Worm (Caenorhabditis elegans): ENCODE results near the gene C55A1.1.
"Not testable (repeated sequence)": the region's sequence is repeated elsewhere in the genome, so short reads cannot be mapped to it uniquely, and the experiment has no call there.

Gene C55A1.1

DNA sequence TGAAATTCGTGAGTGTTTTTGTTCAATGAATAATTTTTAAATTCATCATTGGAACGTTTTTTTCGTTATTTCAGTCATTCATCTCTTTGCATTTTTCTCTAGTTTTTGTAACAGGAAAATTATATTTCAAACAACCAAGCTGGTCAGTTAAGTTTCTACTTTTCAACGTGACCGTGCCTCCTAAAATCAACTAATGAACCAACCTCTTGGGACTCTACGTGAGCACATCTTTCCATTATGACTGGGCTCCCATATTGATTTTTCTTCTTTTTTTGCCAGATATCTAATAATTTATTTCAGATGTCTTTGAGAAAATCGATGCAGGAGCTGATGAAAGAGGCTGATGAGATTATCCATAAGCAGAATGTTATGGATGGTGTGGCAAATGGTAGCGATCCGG is 3.9 kb downstream of the C55A1.1 start, which contains the start of gene C55A1.11:
C55A1.11 (plus strand) TSS at position 301 of the 400 bp plus-strand sequence.
- no peak for TF ChIP-seq hlh-15 (tag; optimal IDR thresholded peaks at IDR 0.05)
- no peak for TF ChIP-seq C38D4.7 (GFP tag; optimal IDR thresholded peaks at IDR 0.05)
- TF ChIP-seq ceh-34 (tag; optimal IDR thresholded peaks at IDR 0.05): no peak
- no peak for TF ChIP-seq unc-3 (GFP tag; conservative IDR thresholded peaks at IDR 0.05)
- TF ChIP-seq unc-3 (tag; optimal IDR thresholded peaks at IDR 0.05): no peak

DNA sequence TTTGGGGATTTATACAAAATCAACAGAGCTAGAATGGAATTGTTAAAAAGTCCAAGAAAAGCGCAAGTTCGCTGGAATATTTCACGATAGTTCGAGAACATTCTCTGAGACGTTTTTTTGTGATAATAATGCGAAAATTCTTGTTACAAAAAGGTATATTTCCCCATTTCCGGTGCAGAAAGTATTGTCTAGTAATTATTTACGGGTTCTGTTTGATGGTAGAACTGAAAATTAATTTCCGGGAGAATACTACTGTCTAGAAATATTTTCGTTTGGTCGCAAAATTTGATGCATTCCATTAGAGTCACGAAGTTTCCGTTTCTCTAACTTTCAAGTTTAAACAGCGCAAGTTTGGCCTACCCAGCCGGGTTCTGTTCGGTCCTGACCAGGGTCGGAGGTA is 7.9 kb downstream of the C55A1.1 start, which contains the start of gene str-248:
str-248 (minus strand) TSS at position 101 of the 400 bp plus-strand sequence.
- TF ChIP-seq elt-4 (tag; optimal IDR thresholded peaks at IDR 0.05): no peak

DNA sequence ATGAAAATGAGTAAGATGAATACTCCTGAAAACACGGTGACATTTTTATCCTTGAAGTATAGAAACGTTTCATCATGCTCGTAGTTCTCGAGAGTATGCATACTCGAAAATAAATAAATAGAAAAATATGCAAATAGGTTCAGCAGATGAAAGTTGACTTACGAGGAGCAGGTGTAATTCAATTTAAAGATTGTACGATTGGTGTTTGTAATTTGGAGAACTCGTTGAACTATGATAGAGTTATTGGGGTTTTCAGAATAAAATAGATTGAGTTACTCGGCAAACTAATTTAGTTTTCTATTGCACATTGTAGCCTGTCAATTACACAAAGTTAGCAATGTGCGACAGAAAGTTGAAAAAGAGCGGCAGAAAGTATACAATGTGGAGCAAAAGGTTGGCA is 17.2 kb downstream of the C55A1.1 start, which contains the start of gene srz-44:
srz-44 (minus strand) TSS at position 101 of the 400 bp plus-strand sequence.
- TF ChIP-seq ets-4 (tag; optimal IDR thresholded peaks at IDR 0.05) (no peak), hlh-30 (tag; optimal IDR thresholded peaks at IDR 0.05; ENCODE audit: insufficient read depth) (no peak), pros-1 (tag; optimal IDR thresholded peaks at IDR 0.05) (no peak), dve-1 (tag; optimal IDR thresholded peaks at IDR 0.05) (no peak), Y22D7AL.16 (tag; optimal IDR thresholded peaks at IDR 0.05) (no peak), nhr-11 (tag; optimal IDR thresholded peaks at IDR 0.05) (no peak), lin-11 (tag; optimal IDR thresholded peaks at IDR 0.05) (no peak), pqm-1 (tag; optimal IDR thresholded peaks at IDR 0.05) (no peak), che-1 (tag; optimal IDR thresholded peaks at IDR 0.05) (no peak), ceh-14 (tag; optimal IDR thresholded peaks at IDR 0.05) (no peak), dmd-4 (tag; optimal IDR thresholded peaks at IDR 0.05; ENCODE audit: borderline replicate concordance) (no peak), mec-3 (tag; optimal IDR thresholded peaks at IDR 0.05; ENCODE audit: borderline replicate concordance) (no peak), pha-2 (tag; optimal IDR thresholded peaks at IDR 0.05) (no peak), unc-3 (GFP tag; conservative IDR thresholded peaks at IDR 0.05) (no peak), unc-3 (tag; optimal IDR thresholded peaks at IDR 0.05) (no peak), sdc-2 (tag; optimal IDR thresholded peaks at IDR 0.05) (no peak), F13H6.1 (tag; optimal IDR thresholded peaks at IDR 0.05) (no peak), ceh-48 (tag; optimal IDR thresholded peaks at IDR 0.05) (no peak), ama-1 (optimal IDR thresholded peaks at IDR 0.05) (no peak), ceh-34 (tag; optimal IDR thresholded peaks at IDR 0.05) (no peak)

DNA sequence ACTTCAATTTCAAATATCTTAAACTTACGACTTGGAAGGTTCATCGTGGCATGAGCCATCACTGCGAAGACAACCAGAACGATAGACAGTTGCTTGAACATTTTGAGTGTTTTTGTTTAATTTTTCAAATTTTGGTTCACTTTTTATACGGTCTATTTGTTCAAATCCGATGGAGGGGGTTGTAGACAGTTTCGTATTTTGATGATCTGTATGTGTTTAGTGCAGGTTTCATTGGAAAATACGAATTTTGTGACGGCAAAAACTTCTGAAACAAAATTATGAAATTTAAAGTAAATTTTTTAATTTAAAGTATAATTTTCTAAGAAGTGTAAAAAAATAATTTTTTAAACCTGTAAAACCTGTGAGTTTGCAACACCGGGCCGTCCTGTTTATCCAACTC is 21.6 kb downstream of the C55A1.1 start, which contains the start of gene C55A1.4:
C55A1.4 (minus strand) TSS at position 101 of the 400 bp plus-strand sequence.
- not testable (repeated sequence) for TF ChIP-seq pha-4 (tag; optimal IDR thresholded peaks at IDR 0.05); hlh-30 (tag; optimal IDR thresholded peaks at IDR 0.05; ENCODE audit: insufficient read depth); ceh-18 (tag; optimal IDR thresholded peaks at IDR 0.05)

DNA sequence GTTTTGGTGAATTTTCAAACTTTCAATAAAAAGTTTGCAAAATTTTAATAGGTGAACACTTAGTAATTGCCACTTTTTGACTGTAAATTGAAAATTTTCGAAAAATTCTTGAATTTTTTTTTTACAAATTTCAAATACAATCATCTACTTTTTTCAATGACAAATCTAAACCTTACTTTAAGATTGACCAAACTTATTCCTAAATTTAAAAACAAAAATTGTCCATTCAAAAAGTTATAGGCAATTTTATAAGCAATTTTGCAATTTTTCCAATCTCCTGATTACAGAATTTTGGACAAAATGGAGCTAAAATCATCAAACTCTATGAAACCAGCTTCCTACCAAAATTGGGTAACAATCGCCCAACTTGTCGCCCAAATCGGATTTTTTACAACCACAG is 23.0 kb downstream of the C55A1.1 start, which contains the start of gene str-23:
str-23 (plus strand) TSS at position 301 of the 400 bp plus-strand sequence.
- TF ChIP-seq dve-1 (tag; optimal IDR thresholded peaks at IDR 0.05) (no peak), sox-2 (GFP tag; IDR thresholded peaks at IDR 0.05) (no peak)

DNA sequence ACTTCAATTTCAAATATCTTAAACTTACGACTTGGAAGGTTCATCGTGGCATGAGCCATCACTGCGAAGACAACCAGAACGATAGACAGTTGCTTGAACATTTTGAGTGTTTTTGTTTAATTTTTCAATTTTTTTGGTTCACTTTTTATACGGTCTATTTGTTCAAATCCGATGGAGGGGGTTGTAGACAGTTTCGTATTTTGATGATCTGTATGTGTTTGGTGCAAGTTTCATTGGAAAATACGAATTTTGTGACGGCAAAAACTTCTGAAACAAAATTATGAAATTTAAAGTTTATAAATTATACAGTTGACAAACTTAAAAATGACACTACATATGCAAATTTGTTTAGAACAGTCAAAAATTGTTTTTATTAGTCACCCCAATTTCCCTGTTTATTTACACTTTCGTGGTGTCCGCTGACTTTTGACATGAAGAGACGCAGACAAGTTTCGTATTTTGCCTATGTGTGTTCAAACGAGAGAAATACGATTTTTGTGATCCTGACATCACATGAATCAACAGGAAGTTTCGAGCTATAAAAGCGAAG is 26.0 kb downstream of the C55A1.1 start, which contains the start of the genes C55A1.7 and C55A1.6:
C55A1.7 (minus strand) TSS at position 101 of the 550 bp plus-strand sequence.
C55A1.6 (plus strand) TSS at position 500 of the 550 bp plus-strand sequence.
- TF ChIP-seq dmd-4 (tag; optimal IDR thresholded peaks at IDR 0.05; ENCODE audit: borderline replicate concordance); K09A11.1 (tag; optimal IDR thresholded peaks at IDR 0.05; ENCODE audit: insufficient read depth); C08G9.2 (tag; optimal IDR thresholded peaks at IDR 0.05): not testable (repeated sequence)

DNA sequence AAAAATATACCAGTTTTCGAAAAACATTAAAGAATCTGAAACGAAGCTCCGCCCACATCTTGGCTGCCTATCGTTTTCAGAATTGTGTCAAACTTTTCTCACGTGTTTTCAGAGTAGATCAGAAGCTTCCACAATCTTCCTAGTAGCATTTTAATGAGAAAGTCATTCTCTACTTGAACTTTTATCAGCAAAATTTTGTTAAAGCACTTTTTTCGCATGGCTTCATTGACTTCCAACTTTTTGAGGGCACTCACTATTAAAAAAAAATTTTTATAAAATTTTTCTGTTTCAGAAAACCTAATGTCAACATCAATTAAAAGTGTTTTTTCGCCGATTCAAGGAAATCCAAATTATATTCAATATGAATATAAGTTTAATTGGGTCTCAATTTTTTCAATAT is 28.5 kb downstream of the C55A1.1 start, which contains the start of gene sru-42:
sru-42 (plus strand) TSS at position 301 of the 400 bp plus-strand sequence.
- TF ChIP-seq unc-42 (tag; optimal IDR thresholded peaks at IDR 0.05) (no peak), pha-4 (tag; optimal IDR thresholded peaks at IDR 0.05) (no peak), unc-86 (tag; optimal IDR thresholded peaks at IDR 0.05) (no peak), elt-2 (tag; optimal IDR thresholded peaks at IDR 0.05) (no peak), nhr-11 (tag; optimal IDR thresholded peaks at IDR 0.05) (no peak), lim-6 (tag; optimal IDR thresholded peaks at IDR 0.05) (no peak)

Data from whole organism, late embryonic.